Worm (Caenorhabditis elegans) whole organism, early embryonic: Measurements from ENCODE around the gene pfut-1.

Experiments used
- ama-1 ChIP-seq: fragments of 150-350 bp; optimal IDR thresholded peaks from 2 replicates; lab custom pipeline; 2014
- ets-7 ChIP-seq: sonication (generic microtip); optimal IDR thresholded peaks from 2 replicates; lab custom pipeline; 2016; ENCODE audit warnings: missing genotype, missing genetic modification characterization, missing compliant biosample characterization
- flt-1 ChIP-seq: fragments of 200-800 bp; sonication (Bioruptor generic); IDR thresholded peaks from 2 replicates; pipeline ENCODE4 v1.3.6; 2022; ENCODE audit warnings: missing genetic modification characterization, missing compliant biosample characterization
- hmbx-1 ChIP-seq: sonication (generic microtip); optimal IDR thresholded peaks from 2 replicates; lab custom pipeline; 2016; ENCODE audit warnings: mild to moderate bottlenecking, missing genetic modification characterization, missing compliant biosample characterization
- pes-1 ChIP-seq: fragments of 200-800 bp; sonication (Bioruptor generic); IDR thresholded peaks from 2 replicates; pipeline ENCODE4 v1.3.6; 2022; ENCODE audit warnings: missing genetic modification reagents, missing genetic modification characterization, missing compliant biosample characterization
- sea-1 ChIP-seq: fragments of 200-800 bp; sonication (Bioruptor generic); conservative IDR thresholded peaks from 2 replicates; pipeline ENCODE4 v1.3.6; 2022; ENCODE audit warnings: missing genetic modification characterization, missing compliant biosample characterization
- tbx-37 ChIP-seq: fragments of 200-800 bp; sonication (Bioruptor generic); conservative IDR thresholded peaks from 2 replicates; pipeline ENCODE4 v1.3.6; 2022; ENCODE audit warnings: missing genetic modification reagents, missing genetic modification characterization, missing compliant biosample characterization
- tra-4 ChIP-seq: sonication (generic microtip); optimal IDR thresholded peaks from 2 replicates; lab custom pipeline; 2017; ENCODE audit warnings: missing genetic modification characterization, missing compliant biosample characterization

DNA sequence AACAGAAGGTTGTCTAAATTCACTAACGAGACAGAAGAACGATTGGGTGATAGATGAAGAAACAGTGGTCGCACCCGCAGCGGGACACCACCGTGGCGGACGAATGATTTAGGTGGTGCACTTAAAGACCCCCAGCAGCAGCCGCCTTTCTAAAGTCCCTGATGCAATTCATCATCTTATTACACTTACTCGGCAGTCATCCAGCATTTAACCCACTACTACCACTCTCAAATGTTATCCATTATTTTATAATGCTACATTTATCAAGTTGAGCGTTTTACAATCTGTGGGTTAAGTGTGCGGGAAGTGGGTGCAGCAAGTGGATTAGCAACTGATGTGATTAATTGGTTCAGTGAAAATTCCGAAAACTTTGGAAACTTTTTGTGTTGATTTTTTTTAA is 24.6 kb downstream of the pfut-1 start:
- TF ChIP-seq pes-1 (GFP tag; lab: Robert Waterston, UW) (no peak), sea-1 (GFP tag; lab: Robert Waterston, UW) (no peak), ets-7 (no peak), tra-4 (tag; lab: Kevin White, UChicago) (no peak), hmbx-1 (tag; lab: Kevin White, UChicago) (no peak), flt-1 (GFP tag; lab: Robert Waterston, UW) (no peak), ama-1 (lab: Kevin White, UChicago) (no peak), tbx-37 (GFP tag; lab: Robert Waterston, UW) (no peak)
